Fruit fly (Drosophila melanogaster) whole organism, adult: Measurements from ENCODE around the gene CG15059.

Experiments
- CG12768 ChIP-seq: fragments of 200-800 bp; sonication (Bioruptor generic); optimal IDR thresholded peaks from 2 replicates; lab custom pipeline; 2017; ENCODE audit warnings: missing biosample characterization, missing genetic modification characterization, mild to moderate bottlenecking, moderate library complexity, missing genetic modification reagents
- CG7101 ChIP-seq: fragments of 200-800 bp; sonication (Bioruptor generic); optimal IDR thresholded peaks from 2 replicates; lab custom pipeline; 2018; ENCODE audit warnings: missing biosample characterization, mild to moderate bottlenecking, missing genetic modification characterization, moderate library complexity
- Clk ChIP-seq: fragments of 200-800 bp; sonication (Bioruptor generic); optimal IDR thresholded peaks from 2 replicates; lab custom pipeline; 2017; ENCODE audit warnings: missing biosample characterization, missing genetic modification characterization
- cic ChIP-seq: fragments of 200-800 bp; sonication (Bioruptor generic); optimal IDR thresholded peaks from 2 replicates; lab custom pipeline; 2017; ENCODE audit warnings: missing biosample characterization, mild to moderate bottlenecking, missing genetic modification characterization, moderate library complexity
- kay ChIP-seq: fragments of 200-800 bp; sonication (Bioruptor generic); peaks from one replicate; lab custom pipeline; 2016; ENCODE audit warnings: missing biosample characterization, missing genetic modification characterization, borderline replicate concordance
- ovo ChIP-seq: fragments of 200-800 bp; sonication (Bioruptor generic); optimal IDR thresholded peaks from 2 replicates; lab custom pipeline; 2016; ENCODE audit warnings: missing biosample characterization, missing genetic modification characterization
- tj ChIP-seq: fragments of 200-800 bp; sonication (Bioruptor generic); optimal IDR thresholded peaks from 3 replicates; lab custom pipeline; 2017; ENCODE audit warnings: missing biosample characterization, mild to moderate bottlenecking, missing genetic modification characterization, moderate library complexity
- toe ChIP-seq: fragments of 200-800 bp; sonication (Bioruptor generic); optimal IDR thresholded peaks from 2 replicates; lab custom pipeline; 2016; ENCODE audit warnings: missing biosample characterization, missing genetic modification characterization

- TF ChIP-seq toe (GFP tag; lab: Kevin White, UChicago) (no peak), CG12768 (GFP tag; lab: Kevin White, UChicago) (no peak), cic (GFP tag; lab: Kevin White, UChicago) (no peak), ovo (GFP tag; lab: Kevin White, UChicago) (no peak), tj (no peak), Clk (GFP tag; lab: Kevin White, UChicago) (no peak), kay (GFP tag; lab: Kevin White, UChicago) (no peak), CG7101 (tag; lab: Kevin White, UChicago) (no peak)
These were observed 4.9 kb downstream of the CG15059 start for dm6 chrX:18254465-18254864.
